Fruit fly (Drosophila melanogaster): ENCODE measurements around the gene CG43145.

The CG43145 gene

dm6 chr2L:3655698-3656105 lies 45.9 kb upstream of the CG43145 start (continued):
- TF ChIP-seq Atf-2 (GFP tag; optimal IDR thresholded peaks at IDR 0.05): peak; percentile 97
- TF ChIP-seq onecut (GFP tag; IDR thresholded peaks at IDR 0.05): peak; percentile 96
- TF ChIP-seq lmd (GFP tag; IDR thresholded peaks at IDR 0.05): peak; percentile 98
- peak; percentile 98 for TF ChIP-seq CG9727 (GFP tag; optimal IDR thresholded peaks at IDR 0.05)
- peak; percentile 94 for TF ChIP-seq CG9876 (GFP tag; optimal IDR thresholded peaks at IDR 0.05)
- TF ChIP-seq Doc3 (GFP tag; IDR thresholded peaks at IDR 0.05; ENCODE audit: partially characterized antibody): no peak
- peak; percentile 96 for TF ChIP-seq jing (GFP tag; optimal IDR thresholded peaks at IDR 0.05)
- peak; percentile 97 for TF ChIP-seq slp2 (GFP tag; optimal IDR thresholded peaks at IDR 0.05)
- TF ChIP-seq CG30403 (GFP tag; optimal IDR thresholded peaks at IDR 0.05): peak; percentile 98
- TF ChIP-seq CG1603 (tag; optimal IDR thresholded peaks at IDR 0.05): peak; percentile 98
- TF ChIP-seq E2f1 (GFP tag; IDR thresholded peaks at IDR 0.05): peak; percentile 98
- TF ChIP-seq CG3407 (GFP tag; optimal IDR thresholded peaks at IDR 0.05): peak; percentile 97
- peak; percentile 96 for TF ChIP-seq CG12942 (GFP tag; optimal IDR thresholded peaks at IDR 0.05)
- TF ChIP-seq Nf-YB (GFP tag; optimal IDR thresholded peaks at IDR 0.05): peak; percentile 89
- TF ChIP-seq Gug (GFP tag; IDR thresholded peaks at IDR 0.05): peak; percentile 97
- peak; percentile 97 for TF ChIP-seq croc (GFP tag; conservative IDR thresholded peaks at IDR 0.05)
- peak; percentile 97 for TF ChIP-seq CG13894 (tag; optimal IDR thresholded peaks at IDR 0.05)
- peak; percentile 96 for TF ChIP-seq CG6175 (GFP tag; IDR thresholded peaks at IDR 0.05)
- TF ChIP-seq her (GFP tag; optimal IDR thresholded peaks at IDR 0.05): peak; percentile 97
- peak; percentile 96 for TF ChIP-seq maf-S (GFP tag; optimal IDR thresholded peaks at IDR 0.05)
- TF ChIP-seq trh (GFP tag; optimal IDR thresholded peaks at IDR 0.05): peak; percentile 87
- TF ChIP-seq Dbx (GFP tag; IDR thresholded peaks at IDR 0.05): peak; percentile 98
- peak; percentile 90 for TF ChIP-seq CG18011 (GFP tag; optimal IDR thresholded peaks at IDR 0.05)
- TF ChIP-seq grn (GFP tag; optimal IDR thresholded peaks at IDR 0.05): peak; percentile 94
- peak; percentile 91 for TF ChIP-seq TFAM (GFP tag; optimal IDR thresholded peaks at IDR 0.05)
- no peak for TF ChIP-seq inv (GFP tag; IDR thresholded peaks at IDR 0.05; ENCODE audit: partially characterized antibody)
- TF ChIP-seq ken (GFP tag; IDR thresholded peaks at IDR 0.05): peak; percentile 98
- peak; percentile 99 for TF ChIP-seq gcm (GFP tag; optimal IDR thresholded peaks at IDR 0.05)
- peak; percentile 97 for TF ChIP-seq CG14667 (GFP tag; IDR thresholded peaks at IDR 0.05)
- peak; percentile 98 for TF ChIP-seq CG18262 (tag; optimal IDR thresholded peaks at IDR 0.05)
- peak; percentile 95 for TF ChIP-seq CG33213 (GFP tag; optimal IDR thresholded peaks at IDR 0.05)
- TF ChIP-seq ase (GFP tag; IDR thresholded peaks at IDR 0.05): peak; percentile 97
- peak; percentile 98 for TF ChIP-seq ranshi (GFP tag; IDR thresholded peaks at IDR 0.05)
- peak; percentile 93 for TF ChIP-seq CG9437 (GFP tag; optimal IDR thresholded peaks at IDR 0.05)
- peak; percentile 76 for TF ChIP-seq pfk (GFP tag; optimal IDR thresholded peaks at IDR 0.05)
- no peak for TF ChIP-seq Opbp (GFP tag; IDR thresholded peaks at IDR 0.05; ENCODE audit: partially characterized antibody)
- peak; percentile 97 to 98 for TF ChIP-seq chif (GFP tag; optimal IDR thresholded peaks at IDR 0.05)
- TF ChIP-seq sisA (GFP tag; IDR thresholded peaks at IDR 0.05): peak; percentile 98
- TF ChIP-seq tx (GFP tag; optimal IDR thresholded peaks at IDR 0.05): peak; percentile 98
- TF ChIP-seq CG13123 (GFP tag; optimal IDR thresholded peaks at IDR 0.05): peak; percentile 94
- TF ChIP-seq Nf-YC (tag; optimal IDR thresholded peaks at IDR 0.05): peak; percentile 92
- TF ChIP-seq CG34422 (GFP tag; IDR thresholded peaks at IDR 0.05): peak; percentile 98
- peak; percentile 98 for TF ChIP-seq Asciz (GFP tag; optimal IDR thresholded peaks at IDR 0.05)
- peak; percentile 29 to 83 for TF ChIP-seq insv (GFP tag; optimal IDR thresholded peaks at IDR 0.05)
- TF ChIP-seq zf30C (GFP tag; optimal IDR thresholded peaks at IDR 0.05): peak; percentile 49
- TF ChIP-seq Optix (GFP tag; IDR thresholded peaks at IDR 0.05): peak; percentile 97
- peak; percentile 96 for TF ChIP-seq CG11093 (GFP tag; IDR thresholded peaks at IDR 0.05)
- TF ChIP-seq CG12155 (GFP tag; optimal IDR thresholded peaks at IDR 0.05): peak; percentile 98
- peak; percentile 96 for TF ChIP-seq ewg (GFP tag; optimal IDR thresholded peaks at IDR 0.05)
- TF ChIP-seq abd-A (tag; optimal IDR thresholded peaks at IDR 0.05): peak; percentile 96
- TF ChIP-seq Rx (GFP tag; IDR thresholded peaks at IDR 0.05): peak; percentile 96
- peak; percentile 98 for TF ChIP-seq Antp (GFP tag; optimal IDR thresholded peaks at IDR 0.05)
